Fruit fly (Drosophila melanogaster): ENCODE data around the gene CG14659.

CG14659 gene

DNA sequence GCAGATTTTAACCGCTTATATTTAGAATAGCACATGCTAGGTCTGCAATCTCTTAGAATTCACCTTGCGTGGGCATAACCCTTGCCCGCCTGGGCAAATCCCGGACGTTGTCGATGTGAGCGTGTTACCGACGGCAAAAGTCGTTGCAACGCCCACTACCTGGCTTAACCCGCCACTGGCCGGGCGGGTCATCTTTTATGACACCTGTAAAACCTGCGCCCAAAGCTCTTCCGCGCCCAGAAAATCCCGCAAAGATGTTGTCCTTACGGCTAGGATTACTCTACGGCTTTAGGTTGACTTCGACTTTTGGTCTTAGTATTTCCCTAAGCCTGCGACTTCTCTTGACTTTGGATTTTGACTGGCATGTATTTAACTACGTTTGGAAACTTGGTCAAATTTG lies 23.1 kb upstream of the CG14659 start:
- TF ChIP-seq psq (optimal IDR thresholded peaks at IDR 0.05) (no peak), pan (optimal IDR thresholded peaks at IDR 0.05) (no peak), CG8478 (optimal IDR thresholded peaks at IDR 0.05) (no peak), usp (GFP tag; optimal IDR thresholded peaks at IDR 0.05) (no peak), Dll (optimal IDR thresholded peaks at IDR 0.05) (no peak), EcR (GFP tag; optimal IDR thresholded peaks at IDR 0.05) (no peak)

DNA sequence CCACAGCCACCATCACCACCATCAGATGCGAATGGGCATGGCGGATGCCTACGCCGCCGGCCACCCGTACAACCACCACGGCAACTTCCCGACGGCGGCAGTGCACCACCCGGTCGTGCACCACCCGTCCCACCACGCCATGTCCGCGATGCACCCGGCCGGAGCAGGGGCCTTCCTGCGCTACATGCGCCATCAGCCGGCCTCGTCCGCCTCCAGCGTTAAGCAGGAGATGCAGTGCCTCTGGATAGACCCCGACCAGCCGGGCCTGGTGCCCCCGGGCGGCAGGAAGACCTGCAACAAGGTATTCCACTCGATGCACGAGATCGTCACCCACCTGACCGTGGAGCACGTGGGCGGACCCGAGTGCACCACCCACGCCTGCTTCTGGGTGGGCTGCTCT lies 22.4 kb upstream of the CG14659 start:
- TF ChIP-seq Dll (optimal IDR thresholded peaks at IDR 0.05) = no peak
- no peak for TF ChIP-seq pan (optimal IDR thresholded peaks at IDR 0.05)
- no peak for TF ChIP-seq usp (GFP tag; optimal IDR thresholded peaks at IDR 0.05)
- no peak for TF ChIP-seq CG8478 (optimal IDR thresholded peaks at IDR 0.05)
- no peak for TF ChIP-seq psq (optimal IDR thresholded peaks at IDR 0.05)
- no peak for TF ChIP-seq EcR (GFP tag; optimal IDR thresholded peaks at IDR 0.05)

DNA sequence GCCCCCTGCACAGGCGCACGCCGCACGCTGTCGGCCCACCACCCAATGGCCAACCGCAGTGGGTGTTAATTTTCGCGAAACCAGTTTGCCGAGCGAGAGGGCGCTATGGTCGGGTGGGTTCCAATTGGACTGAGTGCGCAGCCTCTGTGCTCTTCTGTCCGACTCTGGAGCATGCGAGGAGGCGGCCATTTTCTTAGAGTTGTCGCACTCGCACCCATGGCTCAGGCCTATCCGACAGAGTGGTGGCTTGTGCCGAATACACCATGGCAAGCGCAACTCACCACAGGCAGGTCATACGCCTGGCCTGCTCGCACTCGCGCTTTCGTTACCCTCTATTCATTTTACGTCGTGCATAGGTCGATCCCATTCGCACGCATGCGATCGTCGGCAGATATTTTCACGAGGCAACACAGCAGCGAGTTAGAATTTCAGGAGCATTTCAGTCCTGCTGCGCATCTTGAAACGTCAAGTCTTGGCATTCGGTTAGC lies 21.3 kb upstream of the CG14659 start, which contains the start of gene opa:
Gene opa, plus strand, starts transcription at position 441 of the 488 bp plus-strand sequence.
- TF ChIP-seq CG8478 (optimal IDR thresholded peaks at IDR 0.05) (peak; percentile 99), EcR (GFP tag; optimal IDR thresholded peaks at IDR 0.05) (no peak), Dll (optimal IDR thresholded peaks at IDR 0.05) (peak; percentile 65), pan (optimal IDR thresholded peaks at IDR 0.05) (no peak), usp (GFP tag; optimal IDR thresholded peaks at IDR 0.05) (no peak), psq (optimal IDR thresholded peaks at IDR 0.05) (no peak)

DNA sequence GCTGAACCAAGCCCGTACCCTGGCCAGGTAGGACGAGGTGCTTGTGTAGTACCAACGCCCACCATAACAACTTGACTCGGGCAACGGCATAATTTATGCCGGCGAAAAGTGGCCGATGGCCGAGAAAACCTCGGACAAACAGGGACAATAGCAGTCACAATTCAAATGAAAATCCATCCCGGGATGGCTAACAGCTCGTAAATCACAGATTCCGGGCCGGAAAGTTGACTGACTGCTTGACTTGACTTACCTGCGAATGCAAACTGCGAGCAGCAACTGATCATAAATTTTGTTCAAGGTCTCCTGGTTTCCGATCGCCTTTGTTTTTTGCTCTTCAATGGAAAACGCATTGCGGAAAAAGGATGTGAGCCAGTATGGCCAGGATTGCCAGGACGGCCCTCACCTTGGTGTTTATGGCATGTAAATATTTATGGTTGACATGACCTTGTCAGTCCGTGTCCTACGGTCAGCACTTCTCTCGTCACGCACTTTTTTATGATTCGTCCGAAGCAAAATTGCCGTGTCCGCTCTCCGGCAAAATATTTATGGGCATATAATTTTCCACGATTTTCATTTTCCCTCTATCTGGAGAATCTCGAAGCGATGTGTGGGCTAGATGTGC lies 18.0 kb upstream of the CG14659 start:
- TF ChIP-seq EcR (GFP tag; optimal IDR thresholded peaks at IDR 0.05) = no peak

DNA sequence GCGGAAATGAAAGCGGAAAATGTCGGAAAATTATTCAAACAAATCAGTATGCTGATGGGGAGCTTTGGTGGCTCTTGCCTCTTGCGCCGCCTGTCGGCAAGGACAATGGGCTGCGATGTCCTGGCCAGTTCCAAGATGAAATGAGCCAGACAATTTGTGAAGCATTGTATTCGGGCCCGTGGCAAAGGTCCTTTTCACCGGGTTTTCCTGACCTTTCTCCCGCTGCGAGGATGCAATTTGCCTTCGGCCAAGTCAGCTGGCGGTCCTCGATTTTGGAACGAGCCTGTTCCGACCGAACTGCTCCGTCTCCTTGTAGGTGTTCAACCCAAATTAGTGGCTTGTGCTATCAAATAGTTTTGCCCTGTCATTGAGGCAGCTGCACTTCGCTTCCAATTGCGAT lies 16.3 kb upstream of the CG14659 start:
- TF ChIP-seq CG8478 (optimal IDR thresholded peaks at IDR 0.05) (no peak), pan (optimal IDR thresholded peaks at IDR 0.05) (no peak), psq (optimal IDR thresholded peaks at IDR 0.05) (no peak), Dll (optimal IDR thresholded peaks at IDR 0.05) (no peak), usp (GFP tag; optimal IDR thresholded peaks at IDR 0.05) (no peak), EcR (GFP tag; optimal IDR thresholded peaks at IDR 0.05) (no peak)

DNA sequence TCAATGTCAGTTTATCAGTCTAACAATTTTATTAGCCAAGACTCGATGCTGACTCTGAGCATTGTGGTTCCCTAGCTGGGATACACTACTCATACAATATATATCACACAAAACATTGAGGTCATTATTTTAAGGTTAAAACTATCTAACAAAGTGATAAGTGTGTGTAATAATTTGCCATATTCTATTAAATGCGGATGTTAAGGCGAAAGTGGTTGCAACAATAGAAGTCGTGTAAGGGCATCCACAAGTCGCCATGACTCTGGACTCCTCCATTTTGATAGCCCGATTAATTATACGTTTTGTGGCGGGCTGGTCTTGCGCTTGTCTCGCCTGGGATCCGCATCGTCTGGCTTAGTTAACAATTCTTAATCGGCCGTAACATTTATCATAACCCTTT lies 15.7 kb upstream of the CG14659 start:
- TF ChIP-seq Dll (optimal IDR thresholded peaks at IDR 0.05) = no peak
- no peak for TF ChIP-seq pan (optimal IDR thresholded peaks at IDR 0.05)
- no peak for TF ChIP-seq psq (optimal IDR thresholded peaks at IDR 0.05)
- TF ChIP-seq CG8478 (optimal IDR thresholded peaks at IDR 0.05) = no peak
- no peak for TF ChIP-seq usp (GFP tag; optimal IDR thresholded peaks at IDR 0.05)

DNA sequence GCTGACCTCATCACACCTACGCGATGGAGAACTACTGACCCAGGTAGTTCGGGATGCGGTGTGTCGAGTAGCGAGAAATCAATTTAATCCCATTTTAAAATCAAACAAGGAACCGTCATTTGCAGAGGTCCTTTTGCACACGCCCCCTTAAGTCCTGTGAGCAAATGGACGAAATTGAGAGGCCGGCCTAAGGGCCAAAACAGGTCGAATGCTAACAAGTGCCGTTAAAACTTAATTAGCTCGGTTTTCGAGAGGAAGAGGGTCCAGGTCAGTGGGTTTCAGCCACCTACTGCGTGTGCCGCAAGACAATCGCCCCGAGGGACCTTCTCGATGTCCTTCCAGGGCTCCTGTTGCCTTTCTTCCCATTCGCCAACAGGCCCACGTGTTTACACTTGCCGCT lies 15.1 kb upstream of the CG14659 start:
- TF ChIP-seq pan (optimal IDR thresholded peaks at IDR 0.05) (no peak), Dll (optimal IDR thresholded peaks at IDR 0.05) (no peak), CG8478 (optimal IDR thresholded peaks at IDR 0.05) (no peak), psq (optimal IDR thresholded peaks at IDR 0.05) (no peak), EcR (GFP tag; optimal IDR thresholded peaks at IDR 0.05) (no peak)

DNA sequence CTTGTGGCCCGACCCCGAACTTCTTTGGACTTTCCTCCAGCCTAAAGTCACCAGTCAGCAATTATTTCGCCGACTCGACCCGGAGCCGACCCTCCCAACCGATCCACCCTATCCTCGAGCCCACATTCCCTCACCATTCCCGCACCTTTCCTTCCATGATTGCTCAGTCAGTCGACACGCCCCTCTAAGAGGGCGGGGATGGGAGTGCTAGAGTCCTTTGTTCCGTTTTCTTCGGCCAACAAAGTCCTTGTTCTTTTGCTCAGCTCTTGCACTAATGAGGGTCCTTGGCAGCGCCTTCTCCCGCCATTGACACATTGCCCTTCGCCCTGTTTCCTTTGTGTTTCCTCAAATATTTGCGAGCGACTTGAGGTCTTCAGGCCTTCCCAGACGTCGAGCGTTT lies 14.3 kb upstream of the CG14659 start:
- no peak for TF ChIP-seq EcR (GFP tag; optimal IDR thresholded peaks at IDR 0.05)
- TF ChIP-seq usp (GFP tag; optimal IDR thresholded peaks at IDR 0.05) = no peak
- TF ChIP-seq CG8478 (optimal IDR thresholded peaks at IDR 0.05) = no peak
- no peak for TF ChIP-seq Dll (optimal IDR thresholded peaks at IDR 0.05)
- TF ChIP-seq pan (optimal IDR thresholded peaks at IDR 0.05) = no peak
- TF ChIP-seq psq (optimal IDR thresholded peaks at IDR 0.05) = no peak

DNA sequence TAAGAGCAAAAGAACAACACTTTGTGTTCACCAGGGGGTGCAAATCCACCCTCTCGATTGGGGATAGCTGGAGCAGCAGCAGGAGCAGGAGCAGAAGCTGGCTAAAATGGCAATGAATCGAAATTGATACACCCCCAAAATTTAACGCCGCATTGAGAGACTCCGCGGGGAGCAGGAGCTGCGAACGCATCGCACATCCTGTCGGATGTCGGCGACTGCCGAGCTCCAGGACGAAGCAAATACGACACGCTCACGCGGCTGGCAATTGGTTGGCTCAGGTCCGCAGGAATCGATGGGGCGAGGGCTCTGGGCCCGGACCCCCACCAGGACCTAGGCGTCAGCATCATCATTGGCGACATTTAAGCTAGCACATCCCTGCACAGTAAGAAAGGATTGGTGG lies 11.9 kb upstream of the CG14659 start:
- no peak for TF ChIP-seq psq (optimal IDR thresholded peaks at IDR 0.05)
- peak; percentile 5 for TF ChIP-seq Dll (optimal IDR thresholded peaks at IDR 0.05)
- TF ChIP-seq CG8478 (optimal IDR thresholded peaks at IDR 0.05) = no peak

DNA sequence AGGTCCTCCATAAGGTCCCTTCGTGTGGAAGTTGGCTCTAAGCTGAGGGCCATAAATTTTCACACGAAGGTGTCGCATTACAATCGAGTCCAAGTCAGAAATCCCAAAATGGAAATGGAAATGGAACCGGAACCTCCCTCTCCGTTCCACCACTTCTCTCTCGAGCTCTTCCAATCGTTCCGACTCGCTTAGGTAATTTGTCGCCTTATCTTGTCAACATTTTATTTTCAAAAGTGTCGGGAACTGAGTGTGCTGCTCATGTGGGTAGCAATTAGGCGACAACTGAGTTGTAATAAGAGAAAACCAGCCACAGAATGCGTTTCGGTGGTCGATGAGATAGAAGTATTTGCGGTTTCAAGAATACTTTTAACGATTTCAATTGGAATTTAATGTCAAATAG lies 9.7 kb upstream of the CG14659 start:
- TF ChIP-seq CG8478 (optimal IDR thresholded peaks at IDR 0.05) (no peak), EcR (GFP tag; optimal IDR thresholded peaks at IDR 0.05) (no peak), usp (GFP tag; optimal IDR thresholded peaks at IDR 0.05) (no peak)

DNA sequence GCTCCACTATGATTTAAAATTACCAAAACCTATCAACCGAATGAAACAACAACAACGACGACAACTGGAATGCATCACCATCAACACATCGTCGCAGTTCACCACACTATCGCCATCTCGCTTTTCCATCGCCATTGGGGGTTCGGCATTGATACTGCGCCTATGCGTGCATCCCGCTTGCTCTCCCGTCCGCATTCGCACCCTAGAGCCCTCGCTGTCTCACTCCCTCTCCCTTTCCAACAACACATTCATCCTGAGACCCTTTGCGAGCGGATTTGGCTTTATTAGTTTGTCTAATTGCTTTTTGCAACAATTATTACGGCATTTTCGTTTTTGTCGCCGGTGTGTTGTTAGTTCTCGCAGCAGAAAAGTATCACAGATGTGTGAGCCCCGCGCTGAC lies 4.2 kb upstream of the CG14659 start:
- TF ChIP-seq CG8478 (optimal IDR thresholded peaks at IDR 0.05) (peak; percentile 88), pan (optimal IDR thresholded peaks at IDR 0.05) (no peak)

DNA sequence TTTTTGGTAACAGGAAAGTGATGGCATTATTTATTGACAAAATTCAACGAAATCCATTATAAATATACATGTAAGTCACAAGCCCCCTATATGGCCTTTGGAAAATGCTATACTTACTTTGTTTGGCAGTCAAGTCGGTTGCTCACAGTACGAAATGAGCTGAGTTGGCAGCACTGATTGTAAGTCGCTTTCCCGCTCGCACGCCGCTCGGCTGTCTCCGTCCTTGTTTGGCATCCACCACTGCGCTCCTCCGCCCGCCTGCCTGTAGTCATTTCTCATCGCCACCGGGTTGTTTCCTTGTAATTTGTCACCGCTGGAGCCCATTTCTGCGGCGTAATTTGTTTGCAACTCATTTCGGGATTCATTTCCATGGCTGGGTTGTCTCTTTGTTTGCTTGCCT lies 2.5 kb upstream of the CG14659 start:
- TF ChIP-seq Dll (optimal IDR thresholded peaks at IDR 0.05) (no peak), pan (optimal IDR thresholded peaks at IDR 0.05) (no peak), EcR (GFP tag; optimal IDR thresholded peaks at IDR 0.05) (no peak), CG8478 (optimal IDR thresholded peaks at IDR 0.05) (no peak), psq (optimal IDR thresholded peaks at IDR 0.05) (no peak), usp (GFP tag; optimal IDR thresholded peaks at IDR 0.05) (no peak)

DNA sequence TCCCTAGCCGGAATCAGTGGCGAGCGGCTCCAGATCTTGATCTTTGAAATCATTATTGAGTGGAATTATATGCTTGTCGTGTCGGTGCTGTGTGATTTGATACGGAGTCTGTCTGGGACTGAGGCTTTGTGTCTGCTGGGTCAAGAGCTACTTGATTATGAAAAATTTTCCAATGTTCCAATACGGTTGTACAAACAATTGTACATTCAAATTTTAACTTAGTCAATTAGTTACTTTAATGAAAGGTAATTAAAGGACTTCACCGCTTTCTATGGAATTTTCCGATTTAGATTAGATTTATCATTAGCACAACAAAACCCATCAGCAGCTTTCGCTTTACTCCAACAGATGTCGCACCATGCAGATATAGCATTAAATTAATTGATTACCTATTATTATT lies 684 bp downstream of the CG14659 start, which contains the start of gene CG14658:
Gene CG14658, minus strand, starts transcription at position 101 of the 400 bp plus-strand sequence.
- no peak for TF ChIP-seq Dll (optimal IDR thresholded peaks at IDR 0.05)
- no peak for TF ChIP-seq usp (GFP tag; optimal IDR thresholded peaks at IDR 0.05)
- TF ChIP-seq pan (optimal IDR thresholded peaks at IDR 0.05) = no peak
- TF ChIP-seq EcR (GFP tag; optimal IDR thresholded peaks at IDR 0.05) = no peak
- no peak for TF ChIP-seq psq (optimal IDR thresholded peaks at IDR 0.05)
- TF ChIP-seq CG8478 (optimal IDR thresholded peaks at IDR 0.05) = no peak
